Worm (Caenorhabditis elegans): ENCODE measurements around the gene Y52E8A.2.

DNA sequence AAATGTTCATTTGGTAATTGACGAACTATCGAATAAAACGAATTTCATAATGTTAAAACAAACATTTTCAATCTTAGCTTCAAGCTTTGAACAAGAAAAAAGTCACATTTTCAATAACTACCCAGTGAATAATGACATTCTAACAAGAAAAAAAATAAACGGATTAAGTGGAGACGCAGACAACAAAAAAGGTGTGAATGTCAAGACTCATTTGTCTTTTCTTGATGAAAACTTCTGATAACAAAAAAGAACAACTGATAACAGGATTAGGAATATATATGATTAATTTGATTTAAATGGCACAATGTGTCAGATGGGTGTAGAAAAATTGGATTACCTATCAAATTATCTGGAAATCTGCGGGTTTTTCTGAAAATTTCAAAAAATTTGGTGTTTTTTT, 32.1 kb upstream of the Y52E8A.2 start:
- no peak for TF ChIP-seq let-526 (GFP tag; IDR thresholded peaks at IDR 0.05)
- TF ChIP-seq bed-2 (GFP tag; IDR thresholded peaks at IDR 0.05): no peak
- TF ChIP-seq pha-4 (tag; optimal IDR thresholded peaks at IDR 0.05): no peak
- no peak for TF ChIP-seq dox-1 (GFP tag; IDR thresholded peaks at IDR 0.05)
- no peak for TF ChIP-seq lag-1 (GFP tag; IDR thresholded peaks at IDR 0.05)

Data from whole organism, young adult.